Fruit fly (Drosophila melanogaster) whole organism, embryonic: ENCODE data around the gene CG43121.

Source experiments
- Abd-B ChIP-seq: fragments of 200-800 bp; sonication (Bioruptor generic); optimal IDR thresholded peaks from 2 replicates; lab custom pipeline; 2018; ENCODE audit warnings: missing biosample characterization, mild to moderate bottlenecking, missing genetic modification characterization, moderate library complexity
- B-H2 ChIP-seq: fragments of 200-800 bp; sonication (Bioruptor generic); optimal IDR thresholded peaks from 2 replicates; lab custom pipeline; 2018; ENCODE audit warnings: missing biosample characterization, mild to moderate bottlenecking, missing genetic modification characterization
- CG10147 ChIP-seq: fragments of 200-800 bp; sonication (Bioruptor generic); optimal IDR thresholded peaks from 2 replicates; lab custom pipeline; 2019; ENCODE audit warnings: missing biosample characterization, mild to moderate bottlenecking, missing genetic modification characterization, moderate library complexity
- CG10979 ChIP-seq: fragments of 200-800 bp; sonication (Bioruptor generic); optimal IDR thresholded peaks from 2 replicates; lab custom pipeline; 2018; ENCODE audit warnings: missing biosample characterization, mild to moderate bottlenecking, missing genetic modification characterization, moderate library complexity
- CG11504 ChIP-seq: fragments of 200-800 bp; sonication (Bioruptor generic); optimal IDR thresholded peaks from 3 replicates; lab custom pipeline; 2019; ENCODE audit warnings: missing biosample characterization, mild to moderate bottlenecking, missing genetic modification characterization, moderate library complexity
- CG12155 ChIP-seq: fragments of 200-800 bp; sonication (Bioruptor generic); optimal IDR thresholded peaks from 3 replicates; lab custom pipeline; 2016; ENCODE audit warnings: missing biosample characterization, missing genetic modification characterization
- CG13424 ChIP-seq: fragments of 200-800 bp; sonication (Bioruptor generic); optimal IDR thresholded peaks from 2 replicates; lab custom pipeline; 2019; ENCODE audit warnings: missing biosample characterization, mild to moderate bottlenecking, missing genetic modification characterization, moderate library complexity
- CG1529 ChIP-seq: fragments of 200-800 bp; sonication (Bioruptor generic); optimal IDR thresholded peaks from 3 replicates; lab custom pipeline; 2018; ENCODE audit warnings: missing biosample characterization, missing genetic modification characterization
- CG17829 ChIP-seq: fragments of 200-800 bp; optimal IDR thresholded peaks from 2 replicates; lab custom pipeline; 2019; ENCODE audit warnings: missing biosample characterization, mild to moderate bottlenecking, missing genetic modification characterization, moderate library complexity
- CG17912 ChIP-seq: fragments of 200-800 bp; sonication (Bioruptor generic); optimal IDR thresholded peaks from 2 replicates; lab custom pipeline; 2018; ENCODE audit warnings: missing biosample characterization, mild to moderate bottlenecking, missing genetic modification characterization
- CG18599 ChIP-seq: fragments of 200-800 bp; sonication (Bioruptor generic); optimal IDR thresholded peaks from 3 replicates; lab custom pipeline; 2017; ENCODE audit warnings: missing biosample characterization, missing genetic modification characterization, mild to moderate bottlenecking, moderate library complexity, missing genetic modification reagents
- CG6272 ChIP-seq: fragments of 200-800 bp; sonication (Bioruptor generic); IDR thresholded peaks from 2 replicates; pipeline ENCODE4 v1.3.6; 2022; ENCODE audit warnings: missing biosample characterization, missing genetic modification characterization
- CG6765 ChIP-seq: fragments of 200-800 bp; sonication (Bioruptor generic); optimal IDR thresholded peaks from 3 replicates; lab custom pipeline; 2017; ENCODE audit warnings: missing biosample characterization, mild to moderate bottlenecking, missing genetic modification characterization
- D19B ChIP-seq: fragments of 200-800 bp; sonication (Bioruptor generic); optimal IDR thresholded peaks from 2 replicates; lab custom pipeline; 2017; ENCODE audit warnings: missing biosample characterization, mild to moderate bottlenecking, missing genetic modification characterization
- Dek ChIP-seq: fragments of 200-800 bp; sonication (Bioruptor generic); optimal IDR thresholded peaks from 3 replicates; lab custom pipeline; 2019; ENCODE audit warnings: missing biosample characterization, mild to moderate bottlenecking, missing genetic modification characterization, moderate library complexity
- HHEX ChIP-seq: fragments of 200-800 bp; sonication (Bioruptor generic); optimal IDR thresholded peaks from 3 replicates; lab custom pipeline; 2017; ENCODE audit warnings: missing biosample characterization, mild to moderate bottlenecking, missing genetic modification characterization, missing genetic modification reagents
- Hr39 ChIP-seq: fragments of >200 bp; optimal IDR thresholded peaks from 2 replicates; lab custom pipeline; 2017
- Kr ChIP-seq: fragments of 200-800 bp; sonication (Bioruptor generic); optimal IDR thresholded peaks from 2 replicates; lab custom pipeline; 2017; ENCODE audit warnings: missing biosample characterization, mild to moderate bottlenecking, missing genetic modification characterization
- MBD-R2 ChIP-seq: fragments of 200-800 bp; sonication (Bioruptor generic); IDR thresholded peaks from 2 replicates; pipeline ENCODE4 v1.3.6; 2022; ENCODE audit warnings: missing biosample characterization, missing genetic modification characterization
- Mad ChIP-seq: fragments of 200-800 bp; sonication (Bioruptor generic); optimal IDR thresholded peaks from 2 replicates; lab custom pipeline; 2016; ENCODE audit warnings: missing biosample characterization, missing genetic modification characterization
- Myb ChIP-seq: fragments of 200-800 bp; sonication (Bioruptor generic); optimal IDR thresholded peaks from 2 replicates; lab custom pipeline; 2016; ENCODE audit warnings: missing biosample characterization, missing genetic modification characterization
- NC2α ChIP-seq: fragments of 200-800 bp; sonication (Bioruptor generic); optimal IDR thresholded peaks from 2 replicates; lab custom pipeline; 2016; ENCODE audit warnings: missing biosample characterization, missing genetic modification characterization
- NfI ChIP-seq: fragments of 200-800 bp; sonication (Bioruptor generic); optimal IDR thresholded peaks from 3 replicates; lab custom pipeline; 2018; ENCODE audit warnings: missing biosample characterization, mild to moderate bottlenecking, missing genetic modification characterization, moderate library complexity
- Opbp ChIP-seq: fragments of 200-800 bp; sonication (Bioruptor generic); IDR thresholded peaks from 3 replicates; pipeline ENCODE4 v1.3.6; 2022; ENCODE audit warnings: missing biosample characterization, missing genetic modification characterization; ENCODE audit not compliant: partially characterized antibody
- Pdp1 ChIP-seq, 2 experiments: fragments of 200-800 bp; sonication (Bioruptor generic); optimal IDR thresholded peaks; 3 replicates each; lab custom pipeline; 2016; ENCODE audit warnings: missing biosample characterization in 2 of 2, missing genetic modification characterization in 2 of 2, mild to moderate bottlenecking in 1 of 2, moderate library complexity in 1 of 2
- Rfx ChIP-seq: fragments of 200-800 bp; sonication (Bioruptor generic); IDR thresholded peaks from 2 replicates; pipeline ENCODE4 v1.3.6; 2022; ENCODE audit warnings: missing biosample characterization, missing genetic modification characterization
- Taf1 ChIP-seq: fragments of 200-800 bp; sonication (Bioruptor generic); IDR thresholded peaks from 2 replicates; pipeline ENCODE4 v1.3.6; 2022; ENCODE audit warnings: missing biosample characterization, missing genetic modification characterization
- Tbp ChIP-seq: fragments of >200 bp; optimal IDR thresholded peaks from 2 replicates; lab custom pipeline; 2018; ENCODE audit warnings: missing biosample characterization, missing genetic modification characterization
- dimm ChIP-seq: fragments of 200-800 bp; sonication (Bioruptor generic); IDR thresholded peaks from 2 replicates; pipeline ENCODE4 v1.3.6; 2022; ENCODE audit warnings: missing biosample characterization, missing genetic modification characterization
- disco-r ChIP-seq: fragments of 200-800 bp; sonication (Bioruptor generic); optimal IDR thresholded peaks from 2 replicates; lab custom pipeline; 2016; ENCODE audit warnings: missing biosample characterization, missing genetic modification characterization
- emc ChIP-seq: fragments of 200-800 bp; sonication (Bioruptor generic); optimal IDR thresholded peaks from 2 replicates; lab custom pipeline; 2016; ENCODE audit warnings: missing biosample characterization, missing genetic modification characterization
- fd3F ChIP-seq: fragments of 200-800 bp; sonication (Bioruptor generic); optimal IDR thresholded peaks from 2 replicates; lab custom pipeline; 2018; ENCODE audit warnings: missing biosample characterization, mild to moderate bottlenecking, missing genetic modification characterization, moderate library complexity
- fu2 ChIP-seq: fragments of 200-800 bp; sonication (Bioruptor generic); optimal IDR thresholded peaks from 2 replicates; lab custom pipeline; 2016; ENCODE audit warnings: missing biosample characterization, missing genetic modification characterization
- grau ChIP-seq: fragments of 200-800 bp; optimal IDR thresholded peaks from 3 replicates; lab custom pipeline; 2019; ENCODE audit warnings: missing biosample characterization, mild to moderate bottlenecking, missing genetic modification characterization, moderate library complexity
- her ChIP-seq: fragments of 200-800 bp; sonication (Bioruptor generic); optimal IDR thresholded peaks from 2 replicates; lab custom pipeline; 2016; ENCODE audit warnings: missing biosample characterization, missing genetic modification characterization
- hkb ChIP-seq, 2 experiments: fragments of 200-800 bp in 1 of 2; fragments of >200 bp in 1 of 2; sonication (Bioruptor generic) in 1 of 2; IDR thresholded peaks in 1 of 2; optimal IDR thresholded peaks in 1 of 2; 2 replicates each; pipeline versions ENCODE4 v1.3.6 to Lab custom; 2017 to 2022; ENCODE audit warnings: missing biosample characterization in 1 of 2, missing genetic modification characterization in 1 of 2
- ind ChIP-seq: fragments of 200-800 bp; sonication (Bioruptor generic); optimal IDR thresholded peaks from 3 replicates; lab custom pipeline; 2016; ENCODE audit warnings: missing biosample characterization, missing genetic modification characterization
- insv ChIP-seq, 2 experiments: fragments of 200-800 bp; sonication (Bioruptor generic); optimal IDR thresholded peaks; 3 replicates each; lab custom pipeline; 2016 to 2018; ENCODE audit warnings: missing biosample characterization in 2 of 2, missing genetic modification characterization in 2 of 2
- lilli ChIP-seq: fragments of 200-800 bp; sonication (Bioruptor generic); optimal IDR thresholded peaks from 3 replicates; lab custom pipeline; 2016; ENCODE audit warnings: missing biosample characterization, missing genetic modification characterization
- lola ChIP-seq, 3 experiments: fragments of >200 bp in 2 of 3; fragments of 200-800 bp in 1 of 3; sonication (Bioruptor generic) in 1 of 3; optimal IDR thresholded peaks; 2 replicates each; lab custom pipeline; 2017 to 2019; ENCODE audit warnings: missing biosample characterization in 3 of 3, missing genetic modification characterization in 3 of 3, mild to moderate bottlenecking in 1 of 3, moderate library complexity in 1 of 3
- maf-S ChIP-seq: fragments of 200-800 bp; sonication (Bioruptor generic); optimal IDR thresholded peaks from 2 replicates; lab custom pipeline; 2016; ENCODE audit warnings: missing biosample characterization, missing genetic modification characterization
- nmo ChIP-seq: fragments of 200-800 bp; sonication (Bioruptor generic); optimal IDR thresholded peaks from 2 replicates; lab custom pipeline; 2018; ENCODE audit warnings: missing biosample characterization, mild to moderate bottlenecking, missing genetic modification characterization, moderate library complexity
- pan ChIP-seq, 4 experiments: fragments of >200 bp in 3 of 4; fragments of 200-800 bp in 1 of 4; sonication (Bioruptor generic) in 1 of 4; optimal IDR thresholded peaks in 3 of 4; IDR thresholded peaks in 1 of 4; 2 replicates each; pipeline versions ENCODE4 v1.3.6 to Lab custom; 2017 to 2022; ENCODE audit warnings: missing biosample characterization in 2 of 4, missing genetic modification characterization in 2 of 4, mixed read lengths in 1 of 4
- pfk ChIP-seq: fragments of 200-800 bp; sonication (Bioruptor generic); optimal IDR thresholded peaks from 2 replicates; lab custom pipeline; 2018; ENCODE audit warnings: missing biosample characterization, mild to moderate bottlenecking, missing genetic modification characterization, moderate library complexity
- pzg ChIP-seq: fragments of 200-800 bp; sonication (Bioruptor generic); optimal IDR thresholded peaks from 3 replicates; lab custom pipeline; 2018; ENCODE audit warnings: missing biosample characterization, mild to moderate bottlenecking, missing genetic modification characterization, moderate library complexity
- sim ChIP-seq: fragments of 200-800 bp; sonication (Bioruptor generic); IDR thresholded peaks from 2 replicates; pipeline ENCODE4 v1.3.6; 2022; ENCODE audit warnings: missing biosample characterization, missing genetic modification characterization
- slp2 ChIP-seq: fragments of 200-800 bp; sonication (Bioruptor generic); optimal IDR thresholded peaks from 2 replicates; lab custom pipeline; 2016; ENCODE audit warnings: missing biosample characterization, missing genetic modification characterization
- tap ChIP-seq: fragments of 200-800 bp; optimal IDR thresholded peaks from 3 replicates; lab custom pipeline; 2019; ENCODE audit warnings: missing biosample characterization, mild to moderate bottlenecking, missing genetic modification characterization, moderate library complexity
- vvl ChIP-seq: fragments of 200-800 bp; sonication (Bioruptor generic); IDR thresholded peaks from 2 replicates; pipeline ENCODE4 v1.3.6; 2022; ENCODE audit warnings: missing biosample characterization, missing genetic modification characterization
- wek ChIP-seq: fragments of 200-800 bp; sonication (Bioruptor generic); optimal IDR thresholded peaks from 3 replicates; lab custom pipeline; 2018; ENCODE audit warnings: missing biosample characterization, mild to moderate bottlenecking, missing genetic modification characterization, moderate library complexity

The CG43121 gene

DNA sequence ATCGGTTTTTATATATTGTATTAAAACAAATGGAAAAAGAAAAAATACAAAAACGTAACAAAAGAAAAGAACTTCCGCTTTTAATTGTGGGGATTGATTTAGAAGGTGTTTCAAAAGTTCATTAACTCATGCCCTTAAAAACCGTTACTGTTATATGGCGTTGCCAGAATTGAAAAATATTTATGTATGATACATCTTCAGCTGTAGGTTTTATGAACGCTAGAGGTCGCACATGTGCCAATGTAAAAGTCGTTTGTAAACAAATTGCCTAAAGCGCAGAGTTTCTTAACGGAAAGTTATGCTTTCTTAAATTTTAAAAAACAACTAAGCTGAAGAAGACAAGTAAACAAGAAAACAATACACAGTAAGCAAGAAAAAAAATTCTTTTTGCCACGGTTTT is 691 bp downstream of the CG43121 start (continued):
- TF ChIP-seq lola (GFP tag; optimal IDR thresholded peaks at IDR 0.05; lab: Kevin White, UChicago) (no peak), CG17912 (GFP tag; lab: Kevin White, UChicago) (peak; percentile 48), Rfx (GFP tag; lab: Robert Waterston, UW) (peak; percentile 55), her (GFP tag; lab: Kevin White, UChicago) (no peak), CG6272 (GFP tag; lab: Robert Waterston, UW) (no peak), Tbp (no peak), tap (tag; lab: Kevin White, UChicago) (no peak), Abd-B (GFP tag; lab: Kevin White, UChicago) (peak; percentile 4), Mad (GFP tag; lab: Kevin White, UChicago) (no peak), disco-r (GFP tag; lab: Kevin White, UChicago) (no peak), CG6765 (no peak), fd3F (GFP tag; lab: Kevin White, UChicago) (no peak), maf-S (GFP tag; lab: Kevin White, UChicago) (no peak), Taf1 (GFP tag; lab: Robert Waterston, UW) (no peak), CG1529 (GFP tag; lab: Kevin White, UChicago) (no peak), CG12155 (GFP tag; lab: Kevin White, UChicago) (no peak), CG17829 (peak; percentile 21), HHEX (GFP tag; lab: Kevin White, UChicago) (no peak), D19B (GFP tag; lab: Kevin White, UChicago) (no peak), B-H2 (GFP tag; lab: Kevin White, UChicago) (peak; percentile 9), Myb (peak; percentile 99), fu2 (GFP tag; lab: Kevin White, UChicago) (no peak), slp2 (no peak), insv (GFP tag; optimal IDR thresholded peaks at IDR 0.05; lab: Kevin White, UChicago) (no peak), MBD-R2 (GFP tag; lab: Robert Waterston, UW) (no peak), sim (GFP tag; lab: Robert Waterston, UW) (no peak), CG11504 (tag; lab: Kevin White, UChicago) (peak; percentile 51), CG10147 (GFP tag; lab: Kevin White, UChicago) (no peak), Hr39 (lab: Kevin White, UChicago) (no peak), pan (optimal IDR thresholded peaks at IDR 0.05; lab: Kevin White, UChicago) (no peak), pan (GFP tag; optimal IDR thresholded peaks at IDR 0.05 in 1 of 2, IDR thresholded peaks at IDR 0.05 in 1 of 2) (no peak), Pdp1 (GFP tag; optimal IDR thresholded peaks at IDR 0.05; lab: Kevin White, UChicago) (peak in 1 of 2 experiments; percentile 25), emc (GFP tag; lab: Kevin White, UChicago) (no peak), nmo (peak; percentile 27), lilli (GFP tag; lab: Kevin White, UChicago) (no peak), Kr (GFP tag; lab: Kevin White, UChicago) (no peak), Opbp (peak; percentile 34; the same call in 1 of the 3 replicates), hkb (optimal IDR thresholded peaks at IDR 0.05; lab: Kevin White, UChicago) (no peak), hkb (GFP tag; IDR thresholded peaks at IDR 0.05; lab: Robert Waterston, UW) (no peak), grau (tag; lab: Kevin White, UChicago) (peak; percentile 15), Dek (tag; lab: Kevin White, UChicago) (peak; percentile 43), ind (no peak), pzg (GFP tag; lab: Kevin White, UChicago) (peak; percentile 19), pfk (GFP tag; lab: Kevin White, UChicago) (no peak), NfI (GFP tag; lab: Kevin White, UChicago) (no peak), CG18599 (GFP tag; lab: Kevin White, UChicago) (no peak), wek (no peak), CG13424 (tag; lab: Kevin White, UChicago) (peak; percentile 9), vvl (GFP tag; lab: Robert Waterston, UW) (peak; percentile 56; the same call in 1 of the 2 replicates), dimm (no peak), NC2α (GFP tag; lab: Kevin White, UChicago) (no peak), CG10979 (no peak)
